Fruit fly (Drosophila melanogaster) whole organism, embryonic: ENCODE measurements around the gene bmm.
A peak's percentile ranks its signal among the peaks of the same experiment; 100 is the strongest.

ENCODE experiments used
- Atf-2 ChIP-seq: fragments of 200-800 bp; sonication (Bioruptor generic); optimal IDR thresholded peaks from 2 replicates; lab custom pipeline; 2016; ENCODE audit warnings: missing biosample characterization, missing genetic modification characterization
- CG10979 ChIP-seq: fragments of 200-800 bp; sonication (Bioruptor generic); optimal IDR thresholded peaks from 2 replicates; lab custom pipeline; 2018; ENCODE audit warnings: missing biosample characterization, mild to moderate bottlenecking, missing genetic modification characterization, moderate library complexity
- CG12299 ChIP-seq: fragments of 200-800 bp; sonication (Bioruptor generic); optimal IDR thresholded peaks from 2 replicates; lab custom pipeline; 2018; ENCODE audit warnings: missing biosample characterization, mild to moderate bottlenecking, missing genetic modification characterization
- CG12391 ChIP-seq: fragments of 200-800 bp; sonication (Bioruptor generic); optimal IDR thresholded peaks from 3 replicates; lab custom pipeline; 2018; ENCODE audit warnings: missing biosample characterization, mild to moderate bottlenecking, missing genetic modification characterization, moderate library complexity
- CG12769 ChIP-seq: fragments of 200-800 bp; sonication (Bioruptor generic); optimal IDR thresholded peaks from 2 replicates; lab custom pipeline; 2019; ENCODE audit warnings: missing biosample characterization, mild to moderate bottlenecking, missing genetic modification characterization, moderate library complexity
- CG13123 ChIP-seq: fragments of 200-800 bp; sonication (Bioruptor generic); optimal IDR thresholded peaks from 2 replicates; lab custom pipeline; 2016; ENCODE audit warnings: missing biosample characterization, missing genetic modification characterization
- CG1647 ChIP-seq: fragments of 200-800 bp; sonication (Bioruptor generic); optimal IDR thresholded peaks from 3 replicates; lab custom pipeline; 2016; ENCODE audit warnings: missing biosample characterization, missing genetic modification characterization
- CG2120 ChIP-seq: fragments of 200-800 bp; sonication (Bioruptor generic); optimal IDR thresholded peaks from 3 replicates; lab custom pipeline; 2016; ENCODE audit warnings: missing biosample characterization, missing genetic modification characterization
- CG2199 ChIP-seq: fragments of 200-800 bp; sonication (Bioruptor generic); IDR thresholded peaks from 3 replicates; pipeline ENCODE4 v1.3.6; 2022; ENCODE audit warnings: missing biosample characterization, missing genetic modification characterization
- CG2202 ChIP-seq: fragments of 200-800 bp; sonication (Bioruptor generic); optimal IDR thresholded peaks from 2 replicates; lab custom pipeline; 2018; ENCODE audit warnings: missing biosample characterization, mild to moderate bottlenecking, missing genetic modification characterization
- CG31365 ChIP-seq: fragments of 200-800 bp; sonication (Bioruptor generic); optimal IDR thresholded peaks from 2 replicates; lab custom pipeline; 2018; ENCODE audit warnings: missing biosample characterization, mild to moderate bottlenecking, missing genetic modification characterization
- CG3407 ChIP-seq: fragments of 200-800 bp; sonication (Bioruptor generic); optimal IDR thresholded peaks from 2 replicates; lab custom pipeline; 2018; ENCODE audit warnings: missing biosample characterization, mild to moderate bottlenecking, missing genetic modification characterization
- CG34224 ChIP-seq: fragments of 200-800 bp; sonication (Bioruptor generic); IDR thresholded peaks from 3 replicates; pipeline ENCODE4 v1.3.6; 2022; ENCODE audit warnings: missing biosample characterization, missing genetic modification characterization; ENCODE audit not compliant: partially characterized antibody
- CG4424 ChIP-seq: fragments of 200-800 bp; sonication (Bioruptor generic); optimal IDR thresholded peaks from 3 replicates; lab custom pipeline; 2016; ENCODE audit warnings: missing biosample characterization, missing genetic modification characterization
- CG4617 ChIP-seq: fragments of 200-800 bp; sonication (Bioruptor generic); optimal IDR thresholded peaks from 3 replicates; lab custom pipeline; 2016; ENCODE audit warnings: missing biosample characterization, missing genetic modification characterization, borderline replicate concordance
- CG7271 ChIP-seq: fragments of 200-800 bp; sonication (Bioruptor generic); optimal IDR thresholded peaks from 2 replicates; lab custom pipeline; 2018; ENCODE audit warnings: missing biosample characterization, mild to moderate bottlenecking, missing genetic modification characterization, moderate library complexity
- CG7928 ChIP-seq: fragments of 200-800 bp; sonication (Bioruptor generic); optimal IDR thresholded peaks from 2 replicates; lab custom pipeline; 2017; ENCODE audit warnings: missing biosample characterization, mild to moderate bottlenecking, missing genetic modification characterization
- CG8388 ChIP-seq: fragments of 200-800 bp; sonication (Bioruptor generic); optimal IDR thresholded peaks from 2 replicates; lab custom pipeline; 2019; ENCODE audit warnings: missing biosample characterization, mild to moderate bottlenecking, missing genetic modification characterization, moderate library complexity
- CG8944 ChIP-seq: fragments of 200-800 bp; sonication (Bioruptor generic); optimal IDR thresholded peaks from 3 replicates; lab custom pipeline; 2016; ENCODE audit warnings: missing biosample characterization, missing genetic modification characterization
- CG9932 ChIP-seq: fragments of 200-800 bp; sonication (Bioruptor generic); IDR thresholded peaks from 2 replicates; pipeline ENCODE4 v1.3.6; 2022; ENCODE audit warnings: missing biosample characterization, missing genetic modification characterization
- CrebB ChIP-seq: fragments of 200-800 bp; sonication (Bioruptor generic); optimal IDR thresholded peaks from 3 replicates; lab custom pipeline; 2018; ENCODE audit warnings: missing biosample characterization, mild to moderate bottlenecking, missing genetic modification characterization
- Dll ChIP-seq: fragments of 200-800 bp; sonication (Bioruptor generic); IDR thresholded peaks from 4 replicates; pipeline ENCODE4 v1.3.6; 2022; ENCODE audit warnings: missing biosample characterization, missing genetic modification characterization; ENCODE audit not compliant: partially characterized antibody
- HLH4C ChIP-seq: fragments of 200-800 bp; sonication (Bioruptor generic); IDR thresholded peaks from 3 replicates; pipeline ENCODE4 v1.3.6; 2022; ENCODE audit warnings: missing biosample characterization, missing genetic modification characterization; ENCODE audit not compliant: partially characterized antibody
- Hsf ChIP-seq: fragments of 200-800 bp; sonication (Bioruptor generic); optimal IDR thresholded peaks from 3 replicates; lab custom pipeline; 2016; ENCODE audit warnings: missing biosample characterization, missing genetic modification characterization
- MTF-1 ChIP-seq: fragments of 200-800 bp; sonication (Bioruptor generic); optimal IDR thresholded peaks from 2 replicates; lab custom pipeline; 2018; ENCODE audit warnings: missing biosample characterization, mild to moderate bottlenecking, missing genetic modification characterization, borderline replicate concordance
- Mad ChIP-seq: fragments of 200-800 bp; sonication (Bioruptor generic); optimal IDR thresholded peaks from 2 replicates; lab custom pipeline; 2016; ENCODE audit warnings: missing biosample characterization, missing genetic modification characterization
- Mes4 ChIP-seq: fragments of 200-800 bp; sonication (Bioruptor generic); optimal IDR thresholded peaks from 2 replicates; lab custom pipeline; 2016; ENCODE audit warnings: missing biosample characterization, missing genetic modification characterization
- NFAT ChIP-seq: fragments of 200-800 bp; sonication (Bioruptor generic); IDR thresholded peaks from 2 replicates; pipeline ENCODE4 v1.3.6; 2022; ENCODE audit warnings: missing biosample characterization, missing genetic modification characterization
- YL-1 ChIP-seq: fragments of 200-800 bp; sonication (Bioruptor generic); optimal IDR thresholded peaks from 3 replicates; lab custom pipeline; 2017; ENCODE audit warnings: missing biosample characterization, mild to moderate bottlenecking, missing genetic modification characterization
- br ChIP-seq: fragments of >200 bp; optimal IDR thresholded peaks from 2 replicates; lab custom pipeline; 2017
- chinmo ChIP-seq: fragments of 200-800 bp; sonication (Bioruptor generic); IDR thresholded peaks from 4 replicates; pipeline ENCODE4 v1.3.6; 2022; ENCODE audit warnings: missing biosample characterization, missing genetic modification characterization; ENCODE audit not compliant: partially characterized antibody
- chn ChIP-seq: fragments of 200-800 bp; sonication (Bioruptor generic); optimal IDR thresholded peaks from 2 replicates; lab custom pipeline; 2016; ENCODE audit warnings: missing biosample characterization, missing genetic modification characterization
- fd64A ChIP-seq: fragments of 200-800 bp; sonication (Bioruptor generic); optimal IDR thresholded peaks from 3 replicates; lab custom pipeline; 2018; ENCODE audit warnings: missing biosample characterization, mild to moderate bottlenecking, missing genetic modification characterization
- gro ChIP-seq: fragments of 200-800 bp; sonication (Bioruptor generic); optimal IDR thresholded peaks from 2 replicates; lab custom pipeline; 2016; ENCODE audit warnings: missing biosample characterization, missing genetic modification characterization
- gsb ChIP-seq: fragments of 200-800 bp; sonication (Bioruptor generic); IDR thresholded peaks from 2 replicates; pipeline ENCODE4 v1.3.6; 2022; ENCODE audit warnings: missing biosample characterization, missing genetic modification characterization
- ind ChIP-seq: fragments of 200-800 bp; sonication (Bioruptor generic); optimal IDR thresholded peaks from 3 replicates; lab custom pipeline; 2016; ENCODE audit warnings: missing biosample characterization, missing genetic modification characterization
- kay ChIP-seq: fragments of 200-800 bp; sonication (Bioruptor generic); optimal IDR thresholded peaks from 2 replicates; lab custom pipeline; 2016; ENCODE audit warnings: missing biosample characterization, missing genetic modification characterization
- ken ChIP-seq: fragments of 200-800 bp; sonication (Bioruptor generic); IDR thresholded peaks from 3 replicates; pipeline ENCODE4 v1.3.6; 2022; ENCODE audit warnings: missing biosample characterization, missing genetic modification characterization
- lmd ChIP-seq: fragments of 200-800 bp; sonication (Bioruptor generic); IDR thresholded peaks from 2 replicates; pipeline ENCODE4 v1.3.6; 2022; ENCODE audit warnings: missing biosample characterization, missing genetic modification characterization
- odd ChIP-seq: fragments of 200-800 bp; sonication (Bioruptor generic); optimal IDR thresholded peaks from 2 replicates; lab custom pipeline; 2017; ENCODE audit warnings: missing biosample characterization, mild to moderate bottlenecking, missing genetic modification characterization
- repo ChIP-seq: fragments of 200-800 bp; sonication (Bioruptor generic); optimal IDR thresholded peaks from 2 replicates; lab custom pipeline; 2016; ENCODE audit warnings: missing biosample characterization, missing genetic modification characterization
- sd ChIP-seq: fragments of 200-800 bp; sonication (Bioruptor generic); optimal IDR thresholded peaks from 3 replicates; lab custom pipeline; 2018; ENCODE audit warnings: missing biosample characterization, mild to moderate bottlenecking, missing genetic modification characterization, moderate library complexity
- sisA ChIP-seq: fragments of 200-800 bp; sonication (Bioruptor generic); IDR thresholded peaks from 2 replicates; pipeline ENCODE4 v1.3.6; 2022; ENCODE audit warnings: missing biosample characterization, missing genetic modification characterization
- slp2 ChIP-seq: fragments of 200-800 bp; sonication (Bioruptor generic); optimal IDR thresholded peaks from 2 replicates; lab custom pipeline; 2016; ENCODE audit warnings: missing biosample characterization, missing genetic modification characterization
- ssp ChIP-seq: fragments of 200-800 bp; sonication (Bioruptor generic); IDR thresholded peaks from 2 replicates; pipeline ENCODE4 v1.3.6; 2022; ENCODE audit warnings: missing biosample characterization, missing genetic modification characterization
- sug ChIP-seq: fragments of 200-800 bp; optimal IDR thresholded peaks from 2 replicates; lab custom pipeline; 2019; ENCODE audit warnings: missing biosample characterization, mild to moderate bottlenecking, missing genetic modification characterization, moderate library complexity
- tap ChIP-seq: fragments of 200-800 bp; optimal IDR thresholded peaks from 3 replicates; lab custom pipeline; 2019; ENCODE audit warnings: missing biosample characterization, mild to moderate bottlenecking, missing genetic modification characterization, moderate library complexity
- toy ChIP-seq: fragments of 200-800 bp; sonication (Bioruptor generic); IDR thresholded peaks from 2 replicates; pipeline ENCODE4 v1.3.6; 2022; ENCODE audit warnings: missing biosample characterization, missing genetic modification characterization
- usp ChIP-seq: fragments of >200 bp; optimal IDR thresholded peaks from 2 replicates; lab custom pipeline; 2017; ENCODE audit warnings: missing biosample characterization, missing genetic modification characterization
- wek ChIP-seq: fragments of 200-800 bp; sonication (Bioruptor generic); optimal IDR thresholded peaks from 3 replicates; lab custom pipeline; 2018; ENCODE audit warnings: missing biosample characterization, mild to moderate bottlenecking, missing genetic modification characterization, moderate library complexity

bmm gene

DNA sequence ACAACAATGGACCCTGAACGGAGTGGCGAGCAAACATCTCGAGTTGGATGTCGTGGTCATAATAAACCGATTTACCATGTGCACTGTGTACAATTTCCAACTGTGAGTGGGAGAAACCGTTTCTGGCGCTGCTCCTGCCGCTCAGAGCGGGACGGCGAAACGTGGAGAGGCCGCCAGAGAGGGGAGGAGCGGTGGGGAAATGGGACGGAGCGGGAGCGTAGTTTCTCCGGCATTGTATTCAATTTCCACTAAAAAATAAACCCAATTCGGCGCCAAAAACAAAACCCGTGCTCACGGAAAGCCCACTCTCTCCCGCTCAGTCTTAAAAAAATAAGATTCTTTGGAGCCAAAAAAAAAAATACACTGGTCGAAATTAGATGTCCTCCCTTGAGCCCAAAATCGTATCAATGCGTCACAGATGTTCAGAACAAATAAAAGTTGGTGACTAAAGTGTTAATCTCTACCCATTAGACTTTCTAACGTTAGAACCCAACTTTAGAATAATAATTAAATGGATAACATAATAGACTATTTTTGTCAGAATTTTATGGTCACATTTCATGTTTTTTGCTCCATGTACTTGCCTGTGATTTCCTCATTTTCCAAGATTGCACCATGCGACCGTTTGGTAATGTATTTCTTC is 26.1 kb downstream of the bmm start (continued):
- TF ChIP-seq ind (GFP tag; lab: Kevin White, UChicago), result peak; percentile 69
- peak; percentile 72 for TF ChIP-seq CG8388
- no peak for TF ChIP-seq fd64A (GFP tag; lab: Kevin White, UChicago)
- TF ChIP-seq Mes4 (GFP tag; lab: Kevin White, UChicago), result peak; percentile 41
- peak; percentile 70 for TF ChIP-seq CG4424
- TF ChIP-seq br (lab: Kevin White, UChicago), result no peak
- no peak for TF ChIP-seq sug (tag; lab: Kevin White, UChicago)
- TF ChIP-seq YL-1 (GFP tag; lab: Kevin White, UChicago), result no peak
- no peak for TF ChIP-seq CG7928 (GFP tag; lab: Kevin White, UChicago)
- peak; percentile 21 for TF ChIP-seq CG7271 (tag; lab: Kevin White, UChicago)
- TF ChIP-seq kay (GFP tag; lab: Kevin White, UChicago), result peak; percentile 59
- peak; percentile 33; the same call in 1 of the 3 replicates for TF ChIP-seq HLH4C (GFP tag; lab: Robert Waterston, UW)
- peak; percentile 75 for TF ChIP-seq CG10979
- peak; percentile 88; the same call in 2 of the 4 replicates for TF ChIP-seq chinmo (GFP tag; lab: Robert Waterston, UW)
- TF ChIP-seq odd (GFP tag; lab: Kevin White, UChicago), result peak; percentile 48
- TF ChIP-seq CG13123 (GFP tag; lab: Kevin White, UChicago), result peak; percentile 18
- no peak for TF ChIP-seq toy
- TF ChIP-seq usp (GFP tag; lab: Kevin White, UChicago), result no peak
- TF ChIP-seq Dll (GFP tag; lab: Robert Waterston, UW), result no peak; the same call in 3 of the 4 replicates
- peak; percentile 28 for TF ChIP-seq CG8944 (GFP tag; lab: Kevin White, UChicago)
- TF ChIP-seq CG12769, result peak; percentile 91
- TF ChIP-seq CG34224, result peak; percentile 43
- TF ChIP-seq CrebB (tag; lab: Kevin White, UChicago), result no peak
- TF ChIP-seq CG12391, result peak; percentile 74
- peak; percentile 34 for TF ChIP-seq Atf-2 (GFP tag; lab: Kevin White, UChicago)
- TF ChIP-seq gsb (GFP tag; lab: Robert Waterston, UW), result no peak
- TF ChIP-seq CG4617 (GFP tag; lab: Kevin White, UChicago), result peak; percentile 10
- TF ChIP-seq ssp (GFP tag; lab: Robert Waterston, UW), result 0 out of 2 replicates have a peak, but pooled peaks have one; percentile 34
- TF ChIP-seq CG2120 (GFP tag; lab: Kevin White, UChicago), result peak; percentile 83
- no peak for TF ChIP-seq sd (tag; lab: Kevin White, UChicago)
- peak; percentile 57 for TF ChIP-seq gro
- peak; percentile 50 for TF ChIP-seq CG12299 (tag; lab: Kevin White, UChicago)
- no peak for TF ChIP-seq CG31365 (tag; lab: Kevin White, UChicago)
- peak; percentile 64; the same call in 1 of the 2 replicates for TF ChIP-seq lmd (GFP tag; lab: Robert Waterston, UW)
- TF ChIP-seq CG2202 (tag; lab: Kevin White, UChicago), result peak; percentile 16
- TF ChIP-seq wek (GFP tag; lab: Kevin White, UChicago), result no peak
- TF ChIP-seq CG2199 (GFP tag; lab: Robert Waterston, UW), result 0 out of 3 replicates have a peak, but pooled peaks have one; percentile 34
- TF ChIP-seq CG3407 (GFP tag; lab: Kevin White, UChicago), result peak; percentile 60
- TF ChIP-seq slp2 (GFP tag; lab: Kevin White, UChicago), result peak; percentile 58
- TF ChIP-seq CG9932 (GFP tag; lab: Robert Waterston, UW), result peak; percentile 66
- peak; percentile 39 for TF ChIP-seq CG1647
- TF ChIP-seq ken, result no peak; the same call in 2 of the 3 replicates
- peak; percentile 28 for TF ChIP-seq Mad (GFP tag; lab: Kevin White, UChicago)
- peak; percentile 71 for TF ChIP-seq sisA (GFP tag; lab: Robert Waterston, UW)
- TF ChIP-seq Hsf (GFP tag; lab: Kevin White, UChicago), result peak; percentile 75
- TF ChIP-seq MTF-1 (GFP tag; lab: Kevin White, UChicago), result peak; percentile 21
- TF ChIP-seq repo (GFP tag; lab: Kevin White, UChicago), result peak; percentile 47
- peak; percentile 64 for TF ChIP-seq chn (GFP tag; lab: Kevin White, UChicago)
- peak; percentile 9 for TF ChIP-seq tap (tag; lab: Kevin White, UChicago)
- TF ChIP-seq NFAT, result no peak; the same call in 1 of the 2 replicates
